Fruit fly (Drosophila melanogaster) whole organism, embryonic: ENCODE results near the gene HDAC4.

Source experiments
- en ChIP-seq: fragments of 200-800 bp; sonication (Bioruptor generic); optimal IDR thresholded peaks from 2 replicates; lab custom pipeline; 2016; ENCODE audit warnings: missing biosample characterization, missing genetic modification characterization
- esg ChIP-seq: fragments of 200-800 bp; sonication (Bioruptor generic); conservative IDR thresholded peaks from 2 replicates; pipeline ENCODE4 v1.3.6; 2022; ENCODE audit warnings: missing biosample characterization, missing genetic modification characterization
- org-1 ChIP-seq: fragments of 200-800 bp; sonication (Bioruptor generic); optimal IDR thresholded peaks from 2 replicates; lab custom pipeline; 2017; ENCODE audit warnings: missing biosample characterization, missing genetic modification characterization

dm6 chrX:13258757-13259067 is 26.7 kb downstream of the HDAC4 start, which contains the start of gene comt:
- peak; percentile 43 for TF ChIP-seq esg (GFP tag; lab: Robert Waterston, UW)
- no peak for TF ChIP-seq en (GFP tag; lab: Kevin White, UChicago)
- TF ChIP-seq org-1 (GFP tag; lab: Kevin White, UChicago), result no peak
